Worm (Caenorhabditis elegans): ENCODE results near the gene C01G10.14.

The C01G10.14 gene

ce11 chrV:15085335-15085800 is 20.4 kb downstream of the C01G10.14 start, which contains the start of the genes ahsa-1 and C01G10.7 (continued):
- TF ChIP-seq snu-23 (GFP tag; optimal IDR thresholded peaks at IDR 0.05): peak; percentile 95
- TF ChIP-seq dsc-1 (tag; optimal IDR thresholded peaks at IDR 0.05): peak; percentile 94
- TF ChIP-seq ceh-88 (GFP tag; IDR thresholded peaks at IDR 0.05): peak; percentile 53; the same call in 1 of the 2 replicates
- TF ChIP-seq unc-130 (tag; optimal IDR thresholded peaks at IDR 0.05): peak; percentile 63
- TF ChIP-seq ceh-82 (tag; optimal IDR thresholded peaks at IDR 0.05): peak; percentile 83 to 91 (median 87)
- no peak for TF ChIP-seq efl-3 (GFP tag; optimal IDR thresholded peaks at IDR 0.05)
- peak; percentile 69 for TF ChIP-seq elt-2 (tag; optimal IDR thresholded peaks at IDR 0.05)
- peak; percentile 25 for TF ChIP-seq ama-1 (optimal IDR thresholded peaks at IDR 0.05)
- peak; percentile 90 for TF ChIP-seq swsn-7 (tag; optimal IDR thresholded peaks at IDR 0.05)
- TF ChIP-seq aly-2 (tag; optimal IDR thresholded peaks at IDR 0.05): peak; percentile 38
- peak; percentile 73 for TF ChIP-seq mab-9 (GFP tag; IDR thresholded peaks at IDR 0.05)
- peak; percentile 85 to 86 for TF ChIP-seq lin-35 (GFP tag; optimal IDR thresholded peaks at IDR 0.05)
- TF ChIP-seq nhr-28 (tag; optimal IDR thresholded peaks at IDR 0.05): no peak
- peak; percentile 56 for TF ChIP-seq fkh-10 (GFP tag; optimal IDR thresholded peaks at IDR 0.05)
- TF ChIP-seq egl-13 (tag; optimal IDR thresholded peaks at IDR 0.05): no peak
- TF ChIP-seq mdl-1 (tag; optimal IDR thresholded peaks at IDR 0.05): peak in 1 of 2 experiments; percentile 66
- peak; percentile 96 for TF ChIP-seq nhr-71 (tag; optimal IDR thresholded peaks at IDR 0.05)
- peak; percentile 87 for TF ChIP-seq isw-1 (GFP tag; IDR thresholded peaks at IDR 0.05)
- TF ChIP-seq lin-39 (tag; optimal IDR thresholded peaks at IDR 0.05): peak; percentile 75
- peak; percentile 84 to 85 for TF ChIP-seq efl-1 (optimal IDR thresholded peaks at IDR 0.05)
- peak; percentile 83 to 97 for TF ChIP-seq efl-1 (GFP tag; optimal IDR thresholded peaks at IDR 0.05 in 1 of 2)
- TF ChIP-seq xbp-1 (tag; optimal IDR thresholded peaks at IDR 0.05): peak; percentile 87
- TF ChIP-seq elt-3 (tag; optimal IDR thresholded peaks at IDR 0.05): peak in 4 of 6 experiments; percentile 67 to 90 (median 83)
- no peak for TF ChIP-seq tlp-1 (tag; optimal IDR thresholded peaks at IDR 0.05)
- peak; percentile 74 for TF ChIP-seq skn-1 (tag; optimal IDR thresholded peaks at IDR 0.05)
- no peak for TF ChIP-seq mef-2 (tag; optimal IDR thresholded peaks at IDR 0.05)
- peak; percentile 60 for TF ChIP-seq hpl-2 (GFP tag; optimal IDR thresholded peaks at IDR 0.05)
- TF ChIP-seq nhr-47 (tag; optimal IDR thresholded peaks at IDR 0.05): peak; percentile 94
- peak; percentile 95 for TF ChIP-seq lin-14 (GFP tag; optimal IDR thresholded peaks at IDR 0.05)
- peak; percentile 34 for TF ChIP-seq hlh-4 (tag; optimal IDR thresholded peaks at IDR 0.05)
- TF ChIP-seq fkh-8 (tag; optimal IDR thresholded peaks at IDR 0.05): peak; percentile 92
- TF ChIP-seq nhr-84 (tag; optimal IDR thresholded peaks at IDR 0.05): no peak
- no peak for TF ChIP-seq nhr-12 (tag; optimal IDR thresholded peaks at IDR 0.05)

ce11 chrV:15083659-15084058 is 22.1 kb downstream of the C01G10.14 start:
- no peak for TF ChIP-seq unc-30 (tag; optimal IDR thresholded peaks at IDR 0.05)
- TF ChIP-seq pax-3 (tag; optimal IDR thresholded peaks at IDR 0.05): peak; percentile 30
- no peak for TF ChIP-seq xbp-1 (tag; optimal IDR thresholded peaks at IDR 0.05)
- peak; percentile 6 for TF ChIP-seq nhr-20 (tag; optimal IDR thresholded peaks at IDR 0.05)
- no peak for TF ChIP-seq hpl-2 (GFP tag; optimal IDR thresholded peaks at IDR 0.05)
- TF ChIP-seq ceh-88 (GFP tag; IDR thresholded peaks at IDR 0.05): no peak
- TF ChIP-seq fkh-10 (GFP tag; optimal IDR thresholded peaks at IDR 0.05): no peak
- TF ChIP-seq ama-1 (optimal IDR thresholded peaks at IDR 0.05): peak; percentile 93
- TF ChIP-seq egl-13 (tag; optimal IDR thresholded peaks at IDR 0.05): no peak
- TF ChIP-seq fkh-8 (tag; optimal IDR thresholded peaks at IDR 0.05): no peak
- no peak for TF ChIP-seq efl-1 (optimal IDR thresholded peaks at IDR 0.05)
- peak in 1 of 2 experiments; percentile 81 for TF ChIP-seq efl-1 (GFP tag; optimal IDR thresholded peaks at IDR 0.05 in 1 of 2)
- no peak for TF ChIP-seq mep-1 (tag; optimal IDR thresholded peaks at IDR 0.05)
- TF ChIP-seq efl-3 (GFP tag; optimal IDR thresholded peaks at IDR 0.05): no peak
- TF ChIP-seq C34B4.2 (tag; optimal IDR thresholded peaks at IDR 0.05): no peak
- TF ChIP-seq nhr-11 (tag; optimal IDR thresholded peaks at IDR 0.05): no peak
- TF ChIP-seq lin-35 (GFP tag; optimal IDR thresholded peaks at IDR 0.05): no peak
- peak; percentile 44 for TF ChIP-seq nhr-71 (tag; optimal IDR thresholded peaks at IDR 0.05)
- peak; percentile 84 for TF ChIP-seq aly-2 (tag; optimal IDR thresholded peaks at IDR 0.05)
- no peak for TF ChIP-seq nhr-47 (tag; optimal IDR thresholded peaks at IDR 0.05)
- TF ChIP-seq ets-5 (GFP tag; IDR thresholded peaks at IDR 0.05): no peak
- no peak for TF ChIP-seq elt-3 (tag; optimal IDR thresholded peaks at IDR 0.05)
- TF ChIP-seq vab-15 (tag; optimal IDR thresholded peaks at IDR 0.05): no peak
- TF ChIP-seq snu-23 (GFP tag; optimal IDR thresholded peaks at IDR 0.05): peak; percentile 19
- no peak for TF ChIP-seq nhr-28 (tag; optimal IDR thresholded peaks at IDR 0.05)
- TF ChIP-seq lin-13 (GFP tag; optimal IDR thresholded peaks at IDR 0.05): no peak
- TF ChIP-seq sup-37 (GFP tag; optimal IDR thresholded peaks at IDR 0.05): no peak
- TF ChIP-seq fos-1 (tag; optimal IDR thresholded peaks at IDR 0.05): no peak
- TF ChIP-seq skn-1 (tag; optimal IDR thresholded peaks at IDR 0.05): no peak
- no peak for TF ChIP-seq tbx-2 (tag; optimal IDR thresholded peaks at IDR 0.05)
- TF ChIP-seq aha-1 (tag; optimal IDR thresholded peaks at IDR 0.05): no peak
- peak in 1 of 2 experiments; percentile 19 for TF ChIP-seq lsy-2 (tag; optimal IDR thresholded peaks at IDR 0.05)
- peak; percentile 48 for TF ChIP-seq ceh-63 (GFP tag; optimal IDR thresholded peaks at IDR 0.05)
- TF ChIP-seq lir-3 (tag; optimal IDR thresholded peaks at IDR 0.05; ENCODE audit: poor library complexity): no peak
- no peak for TF ChIP-seq lin-15B (tag; optimal IDR thresholded peaks at IDR 0.05)
